Worm (Caenorhabditis elegans): ENCODE data around the gene srh-270.
A peak's percentile ranks its signal among the peaks of the same experiment; 100 is the strongest.

The srh-270 gene

DNA sequence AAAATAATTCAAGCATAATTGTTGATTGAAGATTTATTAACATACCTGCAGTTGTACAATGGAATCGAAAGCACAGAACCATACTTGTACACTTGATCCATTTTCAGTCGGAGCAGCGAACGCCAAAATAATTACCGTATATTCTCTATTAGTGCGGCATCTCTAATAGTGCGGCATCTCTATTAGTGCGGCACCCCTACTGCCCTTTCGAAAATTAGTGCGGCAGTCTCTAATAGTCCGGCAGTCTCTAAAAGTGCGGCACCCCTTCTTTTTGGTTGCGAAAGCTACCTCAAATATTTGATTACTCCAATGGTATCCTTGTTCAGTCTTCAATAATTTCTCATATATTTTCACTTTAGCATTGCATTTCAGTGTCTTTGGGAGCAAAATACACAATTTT is 43.3 kb downstream of the srh-270 start, which contains the start of gene srt-34:
TSS of gene srt-34 (minus strand) at position 101 of the 400 bp plus-strand sequence.
- TF ChIP-seq jun-1 (tag; optimal IDR thresholded peaks at IDR 0.05) = no peak

DNA sequence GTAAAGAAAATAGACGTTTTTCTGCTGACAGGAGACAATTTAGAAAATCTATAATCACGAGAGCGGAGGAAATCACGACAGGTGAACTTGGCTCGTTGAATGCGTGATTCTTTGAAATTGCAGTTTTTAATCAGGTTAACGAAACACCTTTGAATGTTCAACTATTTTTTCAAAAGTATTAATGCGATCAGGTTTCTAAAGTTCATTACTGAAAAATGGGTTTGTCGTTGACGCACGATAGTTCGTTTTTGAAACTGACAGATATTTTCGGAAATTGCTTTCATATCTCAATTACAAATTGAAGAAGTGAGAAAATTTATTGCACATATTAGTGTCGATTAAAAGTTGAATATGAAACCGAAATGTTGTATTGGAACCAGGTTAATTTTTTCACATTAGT is 45.4 kb downstream of the srh-270 start, which contains the start of gene F54E2.5:
TSS of gene F54E2.5 (minus strand) at position 101 of the 400 bp plus-strand sequence.
- TF ChIP-seq unc-39 (tag; optimal IDR thresholded peaks at IDR 0.05) (no peak), T20F7.1 (GFP tag; optimal IDR thresholded peaks at IDR 0.05) (no peak), fos-1 (tag; optimal IDR thresholded peaks at IDR 0.05) (no peak), lin-1 (GFP tag; IDR thresholded peaks at IDR 0.05) (no peak), mxl-2 (GFP tag; conservative IDR thresholded peaks at IDR 0.05) (no peak), spr-1 (tag; optimal IDR thresholded peaks at IDR 0.05) (no peak), ceh-20 (GFP tag; IDR thresholded peaks at IDR 0.05) (no peak), hif-1 (tag; optimal IDR thresholded peaks at IDR 0.05) (no peak)

DNA sequence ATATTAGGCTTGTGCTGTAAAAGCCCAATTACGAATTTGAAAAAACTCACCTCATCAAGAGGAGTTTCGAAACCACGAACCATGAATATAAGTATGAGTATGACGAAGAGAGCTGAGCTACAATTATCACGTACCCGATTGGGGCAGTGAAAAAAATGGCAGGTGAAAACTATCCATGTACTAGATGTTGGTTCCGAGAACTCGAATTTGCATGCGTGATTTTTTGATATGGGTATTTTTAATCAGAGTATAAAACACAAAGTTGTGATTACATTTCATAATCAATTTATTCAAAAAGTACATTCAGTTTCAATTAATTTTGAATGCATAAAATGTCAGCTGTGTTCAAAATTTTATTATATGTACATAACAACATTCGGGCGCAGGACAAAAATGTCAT is 47.5 kb downstream of the srh-270 start, which contains the start of gene F54E2.9:
TSS of gene F54E2.9 (minus strand) at position 132 of the 400 bp plus-strand sequence.
- TF ChIP-seq F26F4.8 (GFP tag; conservative IDR thresholded peaks at IDR 0.05) (no peak), fkh-10 (GFP tag; optimal IDR thresholded peaks at IDR 0.05) (no peak), snpc-1.2 (GFP tag; IDR thresholded peaks at IDR 0.05) (no peak), D1046.2 (GFP tag; IDR thresholded peaks at IDR 0.05) (no peak), unc-39 (tag; optimal IDR thresholded peaks at IDR 0.05) (no peak), mxl-3 (GFP tag; optimal IDR thresholded peaks at IDR 0.05) (no peak), ceh-32 (tag; optimal IDR thresholded peaks at IDR 0.05; ENCODE audit: poor library complexity) (no peak), ceh-28 (tag; optimal IDR thresholded peaks at IDR 0.05) (no peak), saeg-2 (GFP tag; IDR thresholded peaks at IDR 0.05) (no peak), ZK546.5 (tag; optimal IDR thresholded peaks at IDR 0.05) (no peak), madf-5 (GFP tag; IDR thresholded peaks at IDR 0.05) (no peak), egl-43 (GFP tag; IDR thresholded peaks at IDR 0.05) (no peak), nhr-102 (tag; optimal IDR thresholded peaks at IDR 0.05) (no peak)

DNA sequence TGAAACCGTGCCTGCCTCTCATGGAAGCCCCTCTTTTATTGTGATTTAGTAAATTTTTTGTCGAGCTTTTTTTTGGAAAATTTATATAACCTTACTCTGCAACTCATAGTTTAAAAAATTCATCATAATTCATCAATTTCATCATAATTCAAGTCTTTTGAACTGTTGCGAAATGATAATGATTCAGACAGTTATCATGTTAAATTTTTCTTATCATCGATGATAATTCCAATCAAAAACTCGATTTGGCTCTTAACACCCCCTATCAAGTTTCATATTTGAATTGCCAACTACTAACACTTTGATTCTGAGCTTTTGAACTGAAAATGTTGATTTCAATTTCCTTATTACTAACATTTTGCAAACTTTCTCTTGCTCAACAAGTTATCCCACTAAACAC is 51.2 kb downstream of the srh-270 start, which contains the start of gene F54E2.1:
TSS of gene F54E2.1 (plus strand) at position 235 of the 400 bp plus-strand sequence.
- TF ChIP-seq fos-1 (tag; optimal IDR thresholded peaks at IDR 0.05) (no peak), nhr-237 (tag; optimal IDR thresholded peaks at IDR 0.05) (no peak), lin-1 (GFP tag; IDR thresholded peaks at IDR 0.05) (0 out of 2 replicates have a peak, but pooled peaks have one; percentile 23), zfp-3 (GFP tag; conservative IDR thresholded peaks at IDR 0.05) (no peak), lin-15B (tag; optimal IDR thresholded peaks at IDR 0.05) (no peak), dmd-6 (GFP tag; IDR thresholded peaks at IDR 0.05) (peak; percentile 81), nhr-28 (tag; optimal IDR thresholded peaks at IDR 0.05) (peak; percentile 69), mdt-29 (GFP tag; IDR thresholded peaks at IDR 0.05) (no peak), pqm-1 (tag; optimal IDR thresholded peaks at IDR 0.05) (peak; percentile 99), hmg-1.1 (GFP tag; IDR thresholded peaks at IDR 0.05) (no peak), php-3 (GFP tag; IDR thresholded peaks at IDR 0.05) (peak; percentile 23; the same call in 1 of the 2 replicates), nhr-77 (tag; optimal IDR thresholded peaks at IDR 0.05) (no peak), spr-1 (tag; optimal IDR thresholded peaks at IDR 0.05) (no peak), nhr-102 (tag; optimal IDR thresholded peaks at IDR 0.05) (no peak), nhr-6 (tag; optimal IDR thresholded peaks at IDR 0.05) (peak; percentile 44), T20F7.1 (GFP tag; optimal IDR thresholded peaks at IDR 0.05) (no peak), daf-16 (GFP tag; optimal IDR thresholded peaks at IDR 0.05) (no peak), daf-16 (tag; optimal IDR thresholded peaks at IDR 0.05) (peak; percentile 66)
